Fruit fly (Drosophila melanogaster): ENCODE results near the gene CG31675.

dm6 chr2L:20825265-20825664 is 42.3 kb upstream of the CG31675 start:
- TF ChIP-seq h (GFP tag; optimal IDR thresholded peaks at IDR 0.05) (no peak), Hnf4 (GFP tag; optimal IDR thresholded peaks at IDR 0.05) (no peak), CrebA (GFP tag; optimal IDR thresholded peaks at IDR 0.05; ENCODE audit: borderline replicate concordance) (peak; percentile 3), Dfd (GFP tag; optimal IDR thresholded peaks at IDR 0.05) (no peak), Abd-B (GFP tag; optimal IDR thresholded peaks at IDR 0.05) (no peak)
